Fruit fly (Drosophila melanogaster) Kc167 (cell line): ENCODE data around the gene Sptr.

Source experiments
- insv ChIP-seq: fragments of >200 bp; optimal IDR thresholded peaks from 3 replicates; lab custom pipeline; 2018; ENCODE audit warnings: missing external identifiers
- psq ChIP-seq: fragments of >200 bp; optimal IDR thresholded peaks from 2 replicates; lab custom pipeline; 2017; ENCODE audit warnings: missing external identifiers

DNA sequence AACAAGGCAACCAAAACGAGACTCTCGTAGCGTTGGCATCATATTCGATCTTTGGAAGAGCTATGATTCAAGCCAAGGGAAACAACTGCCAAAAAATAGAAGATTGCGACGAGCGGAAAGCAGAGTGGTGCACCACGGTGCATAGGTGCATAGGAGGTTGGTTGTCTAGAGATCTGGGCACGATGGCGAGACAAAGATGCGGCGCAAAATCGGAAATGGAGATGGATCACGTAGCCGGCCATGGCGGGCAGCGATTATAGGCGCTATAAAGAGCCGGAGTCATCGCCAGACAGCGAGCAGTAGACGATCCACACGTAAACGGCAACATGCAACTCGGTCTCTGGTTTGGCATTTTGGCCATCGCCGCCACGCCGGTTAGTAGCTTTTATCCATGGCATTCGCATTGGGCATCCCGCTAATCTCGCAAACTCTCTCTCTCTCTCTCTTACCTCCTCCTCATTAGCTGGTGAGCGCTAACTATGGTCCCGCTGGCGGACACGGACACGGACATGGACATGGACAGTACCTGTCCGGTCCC lies 14.9 kb upstream of the Sptr start, which contains the start of gene Cp36:
- TF ChIP-seq psq (lab: Kevin White, UChicago) (no peak), insv (lab: Kevin White, UChicago) (no peak)
